Worm (Caenorhabditis elegans) whole organism, dauer: ENCODE data around the gene asps-1.
"Not testable (repeated sequence)": the region's sequence is repeated elsewhere in the genome, so short reads cannot be mapped to it uniquely, and the experiment has no call there.

Experiments used
- unc-62 ChIP-seq: sonication (generic microtip); optimal IDR thresholded peaks from 2 replicates; lab custom pipeline; 2017; ENCODE audit warnings: missing biosample characterization, missing genetic modification reagents, missing genetic modification characterization

The asps-1 gene

ce11 chrV:10317294-10317693 lies at the start of gene asps-1:
Gene asps-1, minus strand, starts transcription at chrV:10317394.
- TF ChIP-seq unc-62 (GFP tag; lab: Kevin White, UChicago) = no peak

- no peak for TF ChIP-seq unc-62 (GFP tag; lab: Kevin White, UChicago)
Observed at ce11 chrV:10363834-10364233, 46.6 kb upstream of the asps-1 start.

- no peak for TF ChIP-seq unc-62 (GFP tag; lab: Kevin White, UChicago)
Observed at ce11 chrV:10361830-10362397, 44.7 kb upstream of the asps-1 start, which contains the start of gene cash-1. Gene cash-1, plus strand, starts transcription at chrV:10362261.

ce11 chrV:10360186-10360585 lies 43.0 kb upstream of the asps-1 start:
- no peak for TF ChIP-seq unc-62 (GFP tag; lab: Kevin White, UChicago)

- no peak for TF ChIP-seq unc-62 (GFP tag; lab: Kevin White, UChicago)
Observed at ce11 chrV:10358238-10358637, 41.0 kb upstream of the asps-1 start, which contains the start of gene ttll-15. Gene ttll-15, plus strand, starts transcription at chrV:10358538.

- no peak for TF ChIP-seq unc-62 (GFP tag; lab: Kevin White, UChicago)
Observed at ce11 chrV:10357467-10357953, 40.3 kb upstream of the asps-1 start, which contains the start of gene ceeh-2. Gene ceeh-2, minus strand, starts transcription at chrV:10357903.

ce11 chrV:10355773-10356335 lies 38.7 kb upstream of the asps-1 start, which contains the start of gene sluh-7:
Gene sluh-7, minus strand, starts transcription at chrV:10355823.
- no peak for TF ChIP-seq unc-62 (GFP tag; lab: Kevin White, UChicago)

ce11 chrV:10352928-10353427 lies 35.8 kb upstream of the asps-1 start, which contains the start of gene nol-56:
Gene nol-56, minus strand, starts transcription at chrV:10352978.
- TF ChIP-seq unc-62 (GFP tag; lab: Kevin White, UChicago) = no peak

ce11 chrV:10350054-10350453 lies 32.9 kb upstream of the asps-1 start, which contains the start of gene K07C5.9:
Gene K07C5.9, minus strand, starts transcription at chrV:10350154.
- TF ChIP-seq unc-62 (GFP tag; lab: Kevin White, UChicago) = no peak

ce11 chrV:10342904-10343303 lies 25.7 kb upstream of the asps-1 start, which contains the start of gene K07C5.3:
Gene K07C5.3, plus strand, starts transcription at chrV:10343032.
- no peak for TF ChIP-seq unc-62 (GFP tag; lab: Kevin White, UChicago)

- TF ChIP-seq unc-62 (GFP tag; lab: Kevin White, UChicago) = not testable (repeated sequence)
Observed at ce11 chrV:10341905-10342328, 24.7 kb upstream of the asps-1 start, which contains the start of gene K07C5.13. Gene K07C5.13, plus strand, starts transcription at chrV:10342055.

ce11 chrV:10339200-10339599 lies 22.0 kb upstream of the asps-1 start, which contains the start of gene K07C5.2:
Gene K07C5.2, plus strand, starts transcription at chrV:10339500.
- no peak for TF ChIP-seq unc-62 (GFP tag; lab: Kevin White, UChicago)

- TF ChIP-seq unc-62 (GFP tag; lab: Kevin White, UChicago) = no peak
Observed at ce11 chrV:10338305-10338992, 21.3 kb upstream of the asps-1 start, which contains the start of gene arx-2. Gene arx-2, minus strand, starts transcription at chrV:10338355.

ce11 chrV:10333843-10334242 lies 16.6 kb upstream of the asps-1 start:
- no peak for TF ChIP-seq unc-62 (GFP tag; lab: Kevin White, UChicago)

- TF ChIP-seq unc-62 (GFP tag; lab: Kevin White, UChicago) = no peak
Observed at ce11 chrV:10332012-10332411, 14.8 kb upstream of the asps-1 start, which contains the start of gene crm-1. Gene crm-1, minus strand, starts transcription at chrV:10332112.
